Fruit fly (Drosophila melanogaster): ENCODE results near the gene CG16700.

CG16700 gene

dm6 chrX:17125017-17125821 is 33.6 kb downstream of the CG16700 start (continued):
- TF ChIP-seq CG3847 (GFP tag; IDR thresholded peaks at IDR 0.05): peak; percentile 38
- TF ChIP-seq CG15601 (tag; optimal IDR thresholded peaks at IDR 0.05): peak; percentile 12
- peak; percentile 23; the same call in 1 of the 2 replicates for TF ChIP-seq ham (GFP tag; IDR thresholded peaks at IDR 0.05)
- peak; percentile 85 for TF ChIP-seq CG3281 (GFP tag; optimal IDR thresholded peaks at IDR 0.05)
- peak; percentile 40 for TF ChIP-seq maf-S (GFP tag; optimal IDR thresholded peaks at IDR 0.05)
- no peak for TF ChIP-seq Usf (GFP tag; optimal IDR thresholded peaks at IDR 0.05)
- TF ChIP-seq ash1 (GFP tag; optimal IDR thresholded peaks at IDR 0.05): no peak
- TF ChIP-seq CG13424 (tag; optimal IDR thresholded peaks at IDR 0.05): peak; percentile 81
- peak; percentile 36; the same call in 1 of the 2 replicates for TF ChIP-seq onecut (GFP tag; IDR thresholded peaks at IDR 0.05)
- peak; percentile 17 for TF ChIP-seq odd (GFP tag; optimal IDR thresholded peaks at IDR 0.05)
- 0 out of 3 replicates have a peak, but pooled peaks have one; percentile 30 for TF ChIP-seq H15 (GFP tag; IDR thresholded peaks at IDR 0.05)
- peak; percentile 29 for TF ChIP-seq ssp (GFP tag; IDR thresholded peaks at IDR 0.05)
- peak; percentile 75 for TF ChIP-seq tgo (GFP tag; IDR thresholded peaks at IDR 0.05)
- no peak for TF ChIP-seq run (tag; optimal IDR thresholded peaks at IDR 0.05)
- TF ChIP-seq gce (GFP tag; IDR thresholded peaks at IDR 0.05): no peak
- TF ChIP-seq CG34224 (GFP tag; IDR thresholded peaks at IDR 0.05; ENCODE audit: partially characterized antibody): peak; percentile 91
- TF ChIP-seq hth (optimal IDR thresholded peaks at IDR 0.05): no peak
- peak; percentile 81 for TF ChIP-seq slbo (GFP tag; IDR thresholded peaks at IDR 0.05)
- TF ChIP-seq jumu (GFP tag; optimal IDR thresholded peaks at IDR 0.05): peak; percentile 34
- TF ChIP-seq CG31224 (GFP tag; IDR thresholded peaks at IDR 0.05): no peak
- peak; percentile 51 for TF ChIP-seq CG1233 (GFP tag; optimal IDR thresholded peaks at IDR 0.05)
- TF ChIP-seq inv (GFP tag; IDR thresholded peaks at IDR 0.05; ENCODE audit: partially characterized antibody): peak; percentile 81
- peak; percentile 42 for TF ChIP-seq lilli (GFP tag; optimal IDR thresholded peaks at IDR 0.05)
- TF ChIP-seq CG5180 (GFP tag; optimal IDR thresholded peaks at IDR 0.05): peak; percentile 54
- peak; percentile 70 for TF ChIP-seq bowl (GFP tag; IDR thresholded peaks at IDR 0.05)
- TF ChIP-seq CG8924 (tag; optimal IDR thresholded peaks at IDR 0.05): peak; percentile 50
- peak; percentile 68 for TF ChIP-seq PHDP (tag; optimal IDR thresholded peaks at IDR 0.05)
- peak; percentile 92 for TF ChIP-seq bbx (GFP tag; IDR thresholded peaks at IDR 0.05; ENCODE audit: partially characterized antibody)
- peak; percentile 41 for TF ChIP-seq dmrt11E (tag; optimal IDR thresholded peaks at IDR 0.05)
- TF ChIP-seq Fer3 (tag; optimal IDR thresholded peaks at IDR 0.05): peak; percentile 85
- TF ChIP-seq Stat92E (GFP tag; optimal IDR thresholded peaks at IDR 0.05): no peak
- peak; percentile 57 for TF ChIP-seq HLHmδ (GFP tag; optimal IDR thresholded peaks at IDR 0.05)
- TF ChIP-seq H2.0 (GFP tag; IDR thresholded peaks at IDR 0.05): peak; percentile 73
- peak; percentile 58; the same call in 1 of the 2 replicates for TF ChIP-seq CG8765 (GFP tag; IDR thresholded peaks at IDR 0.05)
- peak; percentile 94 for TF ChIP-seq CG16813 (GFP tag; IDR thresholded peaks at IDR 0.05; ENCODE audit: partially characterized antibody)
- peak; percentile 37; the same call in 1 of the 2 replicates for TF ChIP-seq CG1024 (GFP tag; IDR thresholded peaks at IDR 0.05)
- TF ChIP-seq CG10267 (tag; optimal IDR thresholded peaks at IDR 0.05): peak; percentile 42
- TF ChIP-seq Ets97D (GFP tag; optimal IDR thresholded peaks at IDR 0.05): peak; percentile 21
- TF ChIP-seq croc (GFP tag; conservative IDR thresholded peaks at IDR 0.05): no peak
- peak; percentile 67 for TF ChIP-seq seq (GFP tag; IDR thresholded peaks at IDR 0.05)
- TF ChIP-seq HmgZ (tag; optimal IDR thresholded peaks at IDR 0.05): peak; percentile 22
- peak; percentile 23 for TF ChIP-seq Ssrp (tag; optimal IDR thresholded peaks at IDR 0.05)
- peak; percentile 60 for TF ChIP-seq CG4424 (GFP tag; optimal IDR thresholded peaks at IDR 0.05)
- peak; percentile 59 for TF ChIP-seq CG12659 (GFP tag; optimal IDR thresholded peaks at IDR 0.05)
- TF ChIP-seq CG31365 (tag; optimal IDR thresholded peaks at IDR 0.05): no peak
- peak; percentile 45 for TF ChIP-seq Abd-B (GFP tag; optimal IDR thresholded peaks at IDR 0.05)
- no peak for TF ChIP-seq CG17802 (tag; optimal IDR thresholded peaks at IDR 0.05)
- TF ChIP-seq CG4730 (GFP tag; IDR thresholded peaks at IDR 0.05): peak; percentile 62
